Fruit fly (Drosophila melanogaster): ENCODE results near the gene CG7556.

CG7556 gene

DNA sequence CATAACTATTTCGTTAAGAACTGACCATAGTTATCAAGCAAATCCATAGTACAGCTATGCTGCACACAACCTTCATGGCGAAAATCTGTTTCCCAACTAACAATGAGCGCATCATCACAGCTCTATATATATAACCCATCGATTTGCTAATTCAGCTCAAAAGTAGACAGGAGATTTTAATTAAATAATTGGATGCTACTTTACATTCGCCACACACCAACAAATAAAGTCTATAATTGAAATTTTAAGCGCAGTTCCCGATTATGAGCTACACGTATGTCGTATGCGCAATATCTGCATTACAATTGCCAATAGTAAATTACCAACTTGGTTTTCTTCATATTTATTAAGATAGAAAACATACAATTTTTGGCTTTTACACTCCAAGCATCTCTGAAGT, 43.9 kb downstream of the CG7556 start, which contains the start of gene Obp18a:
Gene Obp18a, minus strand, starts transcription at position 101 of the 400 bp plus-strand sequence.
- TF ChIP-seq CG1620 (GFP tag; optimal IDR thresholded peaks at IDR 0.05), result no peak
- no peak for TF ChIP-seq Mnt (GFP tag; optimal IDR thresholded peaks at IDR 0.05)
- no peak for TF ChIP-seq bab1 (GFP tag; optimal IDR thresholded peaks at IDR 0.05)
- no peak for TF ChIP-seq CG11617 (GFP tag; optimal IDR thresholded peaks at IDR 0.05)
- TF ChIP-seq cnc (optimal IDR thresholded peaks at IDR 0.05), result no peak
- no peak for TF ChIP-seq Hr96 (GFP tag; optimal IDR thresholded peaks at IDR 0.05)
- no peak for TF ChIP-seq cic (GFP tag; optimal IDR thresholded peaks at IDR 0.05)
- no peak for TF ChIP-seq CG12768 (GFP tag; optimal IDR thresholded peaks at IDR 0.05)
- TF ChIP-seq toe (GFP tag; optimal IDR thresholded peaks at IDR 0.05), result no peak

DNA sequence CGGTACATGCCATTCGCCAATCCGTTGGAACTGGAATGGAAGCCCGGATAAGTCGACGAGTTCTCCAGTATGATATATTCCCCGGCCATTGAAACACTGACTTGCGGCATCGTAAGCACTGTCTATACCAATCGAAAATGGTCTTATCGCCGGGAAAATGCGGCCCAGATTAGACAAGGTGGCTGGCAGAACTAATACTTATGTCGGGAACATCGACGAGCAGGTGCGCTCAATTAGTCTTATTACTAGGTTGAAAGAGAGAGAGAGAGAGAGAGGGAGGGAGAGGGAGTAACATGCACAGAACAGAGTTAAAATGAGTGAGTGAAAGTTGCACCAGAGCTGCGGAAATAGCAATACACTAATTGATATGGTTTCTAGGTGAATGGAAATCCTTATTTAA, 52.4 kb downstream of the CG7556 start, which contains the start of gene tgy:
Gene tgy, minus strand, starts transcription at position 101 of the 400 bp plus-strand sequence.
- TF ChIP-seq cic (GFP tag; optimal IDR thresholded peaks at IDR 0.05), result no peak
- no peak for TF ChIP-seq Crg-1 (GFP tag; optimal IDR thresholded peaks at IDR 0.05)
- TF ChIP-seq CG1620 (GFP tag; optimal IDR thresholded peaks at IDR 0.05), result no peak
- no peak for TF ChIP-seq bab1 (GFP tag; optimal IDR thresholded peaks at IDR 0.05)
- TF ChIP-seq CG7101 (tag; optimal IDR thresholded peaks at IDR 0.05), result no peak
- TF ChIP-seq CG12768 (GFP tag; optimal IDR thresholded peaks at IDR 0.05), result no peak
- no peak for TF ChIP-seq CG33017 (tag; optimal IDR thresholded peaks at IDR 0.05)
- TF ChIP-seq Hr96 (GFP tag; optimal IDR thresholded peaks at IDR 0.05), result no peak
- no peak for TF ChIP-seq tj (GFP tag; optimal IDR thresholded peaks at IDR 0.05)
- no peak for TF ChIP-seq CG7045 (GFP tag; optimal IDR thresholded peaks at IDR 0.05)
- TF ChIP-seq Mnt (GFP tag; optimal IDR thresholded peaks at IDR 0.05), result no peak

Data from whole organism, adult.